Fruit fly (Drosophila melanogaster) whole organism, wandering third instar larva: ENCODE measurements around the gene PH4alphaNE1.

ENCODE experiments used
- Abd-B ChIP-seq: fragments of >200 bp; optimal IDR thresholded peaks from 2 replicates; lab custom pipeline; 2017; ENCODE audit warnings: missing biosample characterization, missing genetic modification characterization
- CG32264 ChIP-seq: fragments of 200-800 bp; sonication (Bioruptor generic); optimal IDR thresholded peaks from 2 replicates; lab custom pipeline; 2016; ENCODE audit warnings: missing biosample characterization, missing genetic modification characterization
- CG9705 ChIP-seq: fragments of 200-800 bp; sonication (Bioruptor generic); optimal IDR thresholded peaks from 2 replicates; lab custom pipeline; 2018; ENCODE audit warnings: missing biosample characterization, mild to moderate bottlenecking, missing genetic modification characterization
- CrebA ChIP-seq: fragments of 200-800 bp; sonication (Bioruptor generic); optimal IDR thresholded peaks from 2 replicates; lab custom pipeline; 2016; ENCODE audit warnings: missing biosample characterization, mild to moderate bottlenecking, missing genetic modification characterization, borderline replicate concordance
- Dfd ChIP-seq: fragments of >200 bp; optimal IDR thresholded peaks from 2 replicates; lab custom pipeline; 2017; ENCODE audit warnings: missing biosample characterization, missing genetic modification characterization
- GATAd ChIP-seq: sonication (Bioruptor generic); optimal IDR thresholded peaks from 2 replicates; lab custom pipeline; 2016; ENCODE audit warnings: missing biosample characterization, missing genetic modification characterization
- HLH106 ChIP-seq: fragments of 200-800 bp; optimal IDR thresholded peaks from 3 replicates; lab custom pipeline; 2019; ENCODE audit warnings: missing biosample characterization, mild to moderate bottlenecking, missing genetic modification characterization, moderate library complexity
- Hnf4 ChIP-seq: fragments of 200-800 bp; sonication (Bioruptor generic); optimal IDR thresholded peaks from 2 replicates; lab custom pipeline; 2016; ENCODE audit warnings: missing biosample characterization, mild to moderate bottlenecking, missing genetic modification characterization
- Hr83 ChIP-seq: fragments of 200-300 bp; sonication (Bioruptor generic); optimal IDR thresholded peaks from 2 replicates; lab custom pipeline; 2016; ENCODE audit warnings: missing biosample characterization, mild to moderate bottlenecking, missing genetic modification characterization, moderate library complexity; ENCODE audit not compliant: poor library complexity, severe bottlenecking
- Jra ChIP-seq: sonication (Bioruptor generic); optimal IDR thresholded peaks from 2 replicates; lab custom pipeline; 2016; ENCODE audit warnings: missing biosample characterization, missing genetic modification characterization
- Mio ChIP-seq: sonication (Bioruptor generic); optimal IDR thresholded peaks from 2 replicates; lab custom pipeline; 2016; ENCODE audit warnings: missing biosample characterization, missing genetic modification characterization
- Myc ChIP-seq: fragments of >200 bp; optimal IDR thresholded peaks from 2 replicates; lab custom pipeline; 2017
- N ChIP-seq: fragments of >200 bp; optimal IDR thresholded peaks from 2 replicates; lab custom pipeline; 2018; ENCODE audit warnings: missing biosample characterization, missing external identifiers, missing genetic modification characterization
- Sp1 ChIP-seq: fragments of 200-800 bp; sonication (Bioruptor generic); optimal IDR thresholded peaks from 3 replicates; lab custom pipeline; 2019; ENCODE audit warnings: missing biosample characterization, mild to moderate bottlenecking, missing genetic modification characterization, moderate library complexity
- br ChIP-seq: fragments of 200-800 bp; sonication (Bioruptor generic); optimal IDR thresholded peaks from 2 replicates; lab custom pipeline; 2016; ENCODE audit warnings: missing biosample characterization, missing genetic modification characterization
- brk ChIP-seq: fragments of 200-800 bp; sonication (Bioruptor generic); optimal IDR thresholded peaks from 2 replicates; lab custom pipeline; 2016; ENCODE audit warnings: missing biosample characterization, mild to moderate bottlenecking, missing genetic modification characterization
- dl ChIP-seq, 2 experiments: fragments of 175-275, 200-275 bp in 1 of 2; fragments of 200-275 bp in 1 of 2; sonication (Bioruptor generic); optimal IDR thresholded peaks; lab custom pipeline; 2018; ENCODE audit warnings: mild to moderate bottlenecking in 2 of 2, missing biosample characterization in 2 of 2, missing genetic modification characterization in 2 of 2, moderate library complexity in 2 of 2; ENCODE audit not compliant: partially characterized antibody in 2 of 2, insufficient read depth in 1 of 2
- dsf ChIP-seq: sonication (Bioruptor generic); optimal IDR thresholded peaks from 2 replicates; lab custom pipeline; 2016; ENCODE audit warnings: missing biosample characterization, missing genetic modification characterization, borderline replicate concordance
- foxo ChIP-seq, 2 experiments: fragments of 200-800 bp; sonication (Bioruptor generic); optimal IDR thresholded peaks; 2 replicates in 1 of 2; 3 replicates in 1 of 2; lab custom pipeline; 2016 to 2017; ENCODE audit warnings: missing biosample characterization in 2 of 2, missing genetic modification characterization in 2 of 2
- fru ChIP-seq: fragments of 200-800 bp; sonication (Bioruptor generic); optimal IDR thresholded peaks from 3 replicates; lab custom pipeline; 2016; ENCODE audit warnings: missing biosample characterization, mild to moderate bottlenecking, missing genetic modification characterization
- jim ChIP-seq: fragments of 175-275, 200-325 bp; sonication (Bioruptor generic); optimal IDR thresholded peaks from 2 replicates; lab custom pipeline; 2016; ENCODE audit warnings: missing biosample characterization, mild to moderate bottlenecking, missing genetic modification characterization
- lola ChIP-seq: fragments of >200 bp; optimal IDR thresholded peaks from 2 replicates; lab custom pipeline; 2017; ENCODE audit warnings: missing biosample characterization, missing genetic modification characterization
- pan ChIP-seq: fragments of >200 bp; optimal IDR thresholded peaks from 2 replicates; lab custom pipeline; 2017
- rgr ChIP-seq: fragments of 200-800 bp; sonication (Bioruptor generic); optimal IDR thresholded peaks from 3 replicates; lab custom pipeline; 2016; ENCODE audit warnings: missing biosample characterization, mild to moderate bottlenecking, missing genetic modification characterization
- sage ChIP-seq: fragments of 200-800 bp; sonication (Bioruptor generic); optimal IDR thresholded peaks from 2 replicates; lab custom pipeline; 2016; ENCODE audit warnings: missing biosample characterization, mild to moderate bottlenecking, missing genetic modification characterization
- sv ChIP-seq: fragments of 200-800 bp; sonication (Bioruptor generic); optimal IDR thresholded peaks from 3 replicates; lab custom pipeline; 2016; ENCODE audit warnings: missing biosample characterization, missing genetic modification characterization
- usp ChIP-seq: fragments of >200 bp; optimal IDR thresholded peaks from 2 replicates; lab custom pipeline; 2017; ENCODE audit warnings: missing biosample characterization, missing genetic modification characterization
- woc ChIP-seq: sonication (Bioruptor generic); optimal IDR thresholded peaks from 2 replicates; lab custom pipeline; 2016; ENCODE audit warnings: missing biosample characterization, mild to moderate bottlenecking, missing genetic modification characterization

The PH4alphaNE1 gene

dm6 chr3R:30525629-30526028 is 25.5 kb upstream of the PH4alphaNE1 start:
- no peak for TF ChIP-seq GATAd
- no peak for TF ChIP-seq Hnf4 (GFP tag; lab: Kevin White, UChicago)
- TF ChIP-seq br (GFP tag; lab: Kevin White, UChicago) = no peak
- no peak for TF ChIP-seq rgr (GFP tag; lab: Kevin White, UChicago)
- TF ChIP-seq HLH106 (tag; lab: Kevin White, UChicago) = no peak
- no peak for TF ChIP-seq lola (GFP tag; lab: Kevin White, UChicago)
- TF ChIP-seq CG32264 (GFP tag; lab: Kevin White, UChicago) = no peak
- no peak for TF ChIP-seq N (GFP tag; lab: Kevin White, UChicago)
- TF ChIP-seq pan (lab: Kevin White, UChicago) = no peak

dm6 chr3R:30518274-30518873 is 18.2 kb upstream of the PH4alphaNE1 start:
- TF ChIP-seq jim (no peak), Dfd (peak; percentile 100)

DNA sequence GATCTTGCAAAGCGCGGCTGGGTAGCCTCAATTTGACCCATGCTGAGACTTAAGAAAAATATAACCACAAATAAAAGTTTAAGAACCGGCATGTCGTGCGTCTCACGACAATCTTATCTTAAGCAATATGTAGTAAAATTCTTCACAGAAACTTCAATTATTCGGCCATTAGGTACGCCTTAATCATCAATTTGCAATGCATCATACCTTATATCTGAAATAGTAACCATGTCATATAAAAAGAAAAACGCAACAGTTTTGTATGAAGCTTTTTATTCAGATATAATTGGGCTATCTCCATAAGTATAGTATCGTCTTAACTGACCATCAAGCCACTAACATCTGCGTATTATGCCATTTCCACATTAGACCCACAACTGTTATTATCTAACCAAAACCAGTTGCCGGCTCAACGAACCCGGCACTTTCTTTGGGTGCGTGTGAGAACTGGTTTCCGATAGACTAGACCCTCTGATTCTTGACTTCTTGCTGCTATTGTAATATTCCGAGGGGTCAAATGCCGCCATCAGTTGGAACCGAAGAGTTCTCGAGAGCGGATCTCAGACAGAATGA is 14.2 kb upstream of the PH4alphaNE1 start, which contains the start of the genes CG31524 and CG9698:
TSS of gene CG31524 (minus strand) at position 101 of the 573 bp plus-strand sequence.
TSS of gene CG9698 (plus strand) at position 523 of the 573 bp plus-strand sequence.
- TF ChIP-seq Hnf4 (GFP tag; lab: Kevin White, UChicago) = no peak
- no peak for TF ChIP-seq Abd-B (GFP tag; lab: Kevin White, UChicago)
- no peak for TF ChIP-seq CG32264 (GFP tag; lab: Kevin White, UChicago)
- TF ChIP-seq Myc (lab: Kevin White, UChicago) = no peak
- no peak for TF ChIP-seq dsf (GFP tag; lab: Kevin White, UChicago)
- TF ChIP-seq foxo (GFP tag; optimal IDR thresholded peaks at IDR 0.05; lab: Kevin White, UChicago) = no peak
- TF ChIP-seq pan (lab: Kevin White, UChicago) = no peak
- no peak for TF ChIP-seq N (GFP tag; lab: Kevin White, UChicago)
- TF ChIP-seq Jra (GFP tag; lab: Kevin White, UChicago) = no peak
- no peak for TF ChIP-seq brk (GFP tag; lab: Kevin White, UChicago)

DNA sequence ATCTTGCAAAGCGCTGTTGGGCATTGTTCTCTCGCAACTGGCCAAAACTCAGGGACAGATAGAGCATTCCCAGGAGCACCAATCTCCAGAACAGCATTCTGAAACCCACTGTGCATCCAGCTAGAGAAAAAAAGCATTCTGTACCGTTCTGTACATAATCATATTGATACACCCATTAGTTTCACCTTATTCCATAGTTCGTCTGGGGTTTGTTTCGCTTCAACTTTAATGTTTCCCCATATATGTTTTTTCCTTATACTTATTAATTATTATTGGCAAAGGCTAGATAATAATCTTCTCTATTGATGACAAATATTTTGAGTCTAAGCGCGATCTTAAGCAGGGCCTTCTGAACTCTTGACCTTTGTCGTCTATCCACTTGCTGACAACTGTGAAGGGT is 12.0 kb upstream of the PH4alphaNE1 start, which contains the start of gene PH4alphaNE2:
TSS of gene PH4alphaNE2 (minus strand) at position 101 of the 400 bp plus-strand sequence.
- TF ChIP-seq Mio (GFP tag; lab: Kevin White, UChicago) = no peak
- no peak for TF ChIP-seq Sp1
- no peak for TF ChIP-seq brk (GFP tag; lab: Kevin White, UChicago)
- TF ChIP-seq dl (GFP tag; optimal IDR thresholded peaks at IDR 0.05; lab: Kevin White, UChicago; ENCODE audit: insufficient read depth in 1 of 2, partially characterized antibody in 2 of 2) = no peak
- TF ChIP-seq CG9705 (GFP tag; lab: Kevin White, UChicago) = no peak
- no peak for TF ChIP-seq Hnf4 (GFP tag; lab: Kevin White, UChicago)
- TF ChIP-seq Dfd = no peak
- no peak for TF ChIP-seq sv (GFP tag; lab: Kevin White, UChicago)
- TF ChIP-seq Myc (lab: Kevin White, UChicago) = no peak
- no peak for TF ChIP-seq CrebA (GFP tag; lab: Kevin White, UChicago)
- no peak for TF ChIP-seq woc
- no peak for TF ChIP-seq fru (GFP tag; lab: Kevin White, UChicago)
- no peak for TF ChIP-seq dsf (GFP tag; lab: Kevin White, UChicago)
- no peak for TF ChIP-seq sage (GFP tag; lab: Kevin White, UChicago)
- no peak for TF ChIP-seq Abd-B (GFP tag; lab: Kevin White, UChicago)
- no peak for TF ChIP-seq jim
- no peak for TF ChIP-seq rgr (GFP tag; lab: Kevin White, UChicago)
- TF ChIP-seq usp (GFP tag; lab: Kevin White, UChicago) = no peak
- TF ChIP-seq GATAd = no peak
- no peak for TF ChIP-seq lola (GFP tag; lab: Kevin White, UChicago)
- TF ChIP-seq, all 38 proteins: peak for 0

DNA sequence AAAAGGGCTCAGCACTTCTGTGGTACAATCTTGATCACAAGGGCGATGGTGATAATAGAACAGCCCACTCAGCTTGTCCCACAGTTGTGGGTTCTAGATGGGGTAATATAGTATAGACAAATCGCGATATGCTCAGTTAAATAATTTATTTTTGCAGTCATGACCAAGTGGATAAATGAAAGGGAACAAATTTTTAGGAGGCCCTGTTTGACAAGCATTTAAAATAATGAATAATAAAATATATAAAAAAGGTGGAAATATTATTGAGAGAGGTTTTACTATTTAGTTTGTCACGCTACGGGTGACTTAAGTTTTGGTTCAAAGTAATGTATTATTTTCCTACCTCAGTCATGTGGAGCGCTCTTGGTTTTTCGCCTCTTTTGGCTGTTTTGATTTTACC is 7.6 kb upstream of the PH4alphaNE1 start, which contains the start of gene CG34041:
TSS of gene CG34041 (plus strand) at position 301 of the 400 bp plus-strand sequence.
- TF ChIP-seq foxo (GFP tag; optimal IDR thresholded peaks at IDR 0.05; lab: Kevin White, UChicago) (no peak), dl (GFP tag; optimal IDR thresholded peaks at IDR 0.05; lab: Kevin White, UChicago; ENCODE audit: insufficient read depth in 1 of 2, partially characterized antibody in 2 of 2) (no peak), sage (GFP tag; lab: Kevin White, UChicago) (no peak), HLH106 (tag; lab: Kevin White, UChicago) (no peak), Hr83 (GFP tag; lab: Kevin White, UChicago) (no peak)
